Fruit fly (Drosophila melanogaster) whole organism, embryonic: ENCODE data around the gene CheA75a.

ENCODE experiments used
- BEAF-32 ChIP-seq: fragments of 200-800 bp; sonication (Bioruptor generic); optimal IDR thresholded peaks from 3 replicates; lab custom pipeline; 2017; ENCODE audit warnings: missing biosample characterization, missing genetic modification characterization, mild to moderate bottlenecking, moderate library complexity, missing genetic modification reagents
- CG10147 ChIP-seq: fragments of 200-800 bp; sonication (Bioruptor generic); optimal IDR thresholded peaks from 2 replicates; lab custom pipeline; 2019; ENCODE audit warnings: missing biosample characterization, mild to moderate bottlenecking, missing genetic modification characterization, moderate library complexity
- CG12219 ChIP-seq: fragments of 200-800 bp; sonication (Bioruptor generic); optimal IDR thresholded peaks from 3 replicates; lab custom pipeline; 2018; ENCODE audit warnings: missing biosample characterization, mild to moderate bottlenecking, missing genetic modification characterization
- CG13287 ChIP-seq: fragments of 200-800 bp; sonication (Bioruptor generic); IDR thresholded peaks from 2 replicates; pipeline ENCODE4 v1.3.6; 2022; ENCODE audit warnings: missing biosample characterization, missing genetic modification characterization; ENCODE audit not compliant: partially characterized antibody
- CG13424 ChIP-seq: fragments of 200-800 bp; sonication (Bioruptor generic); optimal IDR thresholded peaks from 2 replicates; lab custom pipeline; 2019; ENCODE audit warnings: missing biosample characterization, mild to moderate bottlenecking, missing genetic modification characterization, moderate library complexity
- CG13624 ChIP-seq: fragments of 200-800 bp; sonication (Bioruptor generic); optimal IDR thresholded peaks from 2 replicates; lab custom pipeline; 2016; ENCODE audit warnings: missing biosample characterization, missing genetic modification characterization
- CG15514 ChIP-seq: fragments of 200-800 bp; sonication (Bioruptor generic); optimal IDR thresholded peaks from 3 replicates; lab custom pipeline; 2017; ENCODE audit warnings: missing biosample characterization, missing genetic modification characterization, mild to moderate bottlenecking, moderate library complexity, missing genetic modification reagents
- CG17359 ChIP-seq: fragments of 200-800 bp; sonication (Bioruptor generic); optimal IDR thresholded peaks from 3 replicates; lab custom pipeline; 2018; ENCODE audit warnings: missing biosample characterization, mild to moderate bottlenecking, missing genetic modification characterization, moderate library complexity
- CG1792 ChIP-seq: fragments of 200-800 bp; sonication (Bioruptor generic); optimal IDR thresholded peaks from 2 replicates; lab custom pipeline; 2016; ENCODE audit warnings: missing biosample characterization, missing genetic modification characterization
- CG2116 ChIP-seq: fragments of 200-800 bp; sonication (Bioruptor generic); optimal IDR thresholded peaks from 3 replicates; lab custom pipeline; 2018; ENCODE audit warnings: missing biosample characterization, mild to moderate bottlenecking, missing genetic modification characterization
- CG3726 ChIP-seq: fragments of 200-800 bp; sonication (Bioruptor generic); IDR thresholded peaks from 3 replicates; pipeline ENCODE4, ENCODE4 v1.3.6; 2022; ENCODE audit warnings: missing biosample characterization, missing genetic modification characterization
- CG4282 ChIP-seq: fragments of 200-800 bp; sonication (Bioruptor generic); optimal IDR thresholded peaks from 2 replicates; lab custom pipeline; 2016; ENCODE audit warnings: missing biosample characterization, missing genetic modification characterization
- CG4617 ChIP-seq: fragments of 200-800 bp; sonication (Bioruptor generic); optimal IDR thresholded peaks from 3 replicates; lab custom pipeline; 2016; ENCODE audit warnings: missing biosample characterization, missing genetic modification characterization, borderline replicate concordance
- CG5245 ChIP-seq: fragments of 200-800 bp; sonication (Bioruptor generic); optimal IDR thresholded peaks from 3 replicates; lab custom pipeline; 2016; ENCODE audit warnings: missing biosample characterization, missing genetic modification characterization
- CG7987 ChIP-seq: fragments of 200-800 bp; sonication (Bioruptor generic); optimal IDR thresholded peaks from 2 replicates; lab custom pipeline; 2018; ENCODE audit warnings: missing biosample characterization, mild to moderate bottlenecking, missing genetic modification characterization, moderate library complexity
- CG8290 ChIP-seq, 3 experiments: fragments of 200-800 bp; sonication (Bioruptor generic); optimal IDR thresholded peaks; 2 replicates each; lab custom pipeline; 2016 to 2019; ENCODE audit warnings: missing biosample characterization in 3 of 3, missing genetic modification characterization in 3 of 3, mild to moderate bottlenecking in 2 of 3, moderate library complexity in 1 of 3
- Ets97D ChIP-seq: fragments of 200-800 bp; sonication (Bioruptor generic); optimal IDR thresholded peaks from 3 replicates; lab custom pipeline; 2016; ENCODE audit warnings: missing biosample characterization, missing genetic modification characterization
- Gug ChIP-seq: fragments of 200-800 bp; sonication (Bioruptor generic); IDR thresholded peaks from 4 replicates; pipeline ENCODE4 v1.3.6; 2022; ENCODE audit warnings: missing biosample characterization, missing genetic modification characterization
- HmgZ ChIP-seq: fragments of 200-800 bp; sonication (Bioruptor generic); optimal IDR thresholded peaks from 2 replicates; lab custom pipeline; 2018; ENCODE audit warnings: missing biosample characterization, mild to moderate bottlenecking, missing genetic modification characterization
- Hr39 ChIP-seq: fragments of >200 bp; optimal IDR thresholded peaks from 2 replicates; lab custom pipeline; 2017
- Lhr ChIP-seq: fragments of 200-800 bp; sonication (Bioruptor generic); optimal IDR thresholded peaks from 3 replicates; lab custom pipeline; 2017; ENCODE audit warnings: mild to moderate bottlenecking, missing biosample characterization, missing genetic modification reagents, missing genetic modification characterization
- Nf-YC ChIP-seq: fragments of 200-800 bp; optimal IDR thresholded peaks from 3 replicates; lab custom pipeline; 2019; ENCODE audit warnings: missing biosample characterization, mild to moderate bottlenecking, missing genetic modification characterization, moderate library complexity
- Ravus ChIP-seq: fragments of 200-800 bp; sonication (Bioruptor generic); IDR thresholded peaks from 2 replicates; pipeline ENCODE4 v1.3.6; 2022; ENCODE audit warnings: missing biosample characterization, missing genetic modification characterization
- Rfx ChIP-seq: fragments of 200-800 bp; sonication (Bioruptor generic); IDR thresholded peaks from 2 replicates; pipeline ENCODE4 v1.3.6; 2022; ENCODE audit warnings: missing biosample characterization, missing genetic modification characterization
- Sry-δ ChIP-seq: fragments of 200-800 bp; sonication (Bioruptor generic); optimal IDR thresholded peaks from 2 replicates; lab custom pipeline; 2016; ENCODE audit warnings: missing biosample characterization, missing genetic modification characterization
- Vsx1 ChIP-seq: fragments of 200-800 bp; sonication (Bioruptor generic); optimal IDR thresholded peaks from 2 replicates; lab custom pipeline; 2017; ENCODE audit warnings: missing biosample characterization, mild to moderate bottlenecking, missing genetic modification characterization, missing genetic modification reagents
- Xrp1 ChIP-seq: fragments of 200-800 bp; sonication (Bioruptor generic); IDR thresholded peaks from 2 replicates; pipeline ENCODE4 v1.3.6; 2022; ENCODE audit warnings: missing biosample characterization, missing genetic modification characterization
- ash1 ChIP-seq: fragments of 200-800 bp; sonication (Bioruptor generic); optimal IDR thresholded peaks from 2 replicates; lab custom pipeline; 2018; ENCODE audit warnings: missing biosample characterization, mild to moderate bottlenecking, missing genetic modification characterization
- ato ChIP-seq: fragments of 200-800 bp; sonication (Bioruptor generic); IDR thresholded peaks from 2 replicates; pipeline ENCODE4 v1.3.6; 2022; ENCODE audit warnings: missing biosample characterization, missing genetic modification characterization; ENCODE audit not compliant: partially characterized antibody
- caup ChIP-seq: fragments of 200-800 bp; sonication (Bioruptor generic); optimal IDR thresholded peaks from 3 replicates; lab custom pipeline; 2017; ENCODE audit warnings: missing biosample characterization, mild to moderate bottlenecking, missing genetic modification characterization, moderate library complexity; ENCODE audit not compliant: severe bottlenecking
- ci ChIP-seq: fragments of 200-800 bp; sonication (Bioruptor generic); IDR thresholded peaks from 3 replicates; pipeline ENCODE4 v1.3.6; 2022; ENCODE audit warnings: missing biosample characterization, missing genetic modification characterization
- emc ChIP-seq: fragments of 200-800 bp; sonication (Bioruptor generic); optimal IDR thresholded peaks from 2 replicates; lab custom pipeline; 2016; ENCODE audit warnings: missing biosample characterization, missing genetic modification characterization
- ems ChIP-seq: fragments of 200-800 bp; sonication (Bioruptor generic); optimal IDR thresholded peaks from 3 replicates; lab custom pipeline; 2016; ENCODE audit warnings: missing biosample characterization, missing genetic modification characterization
- eve ChIP-seq, 2 experiments: fragments of >200 bp; optimal IDR thresholded peaks; 2 replicates each; lab custom pipeline; 2017; ENCODE audit warnings: missing biosample characterization in 2 of 2, missing genetic modification characterization in 2 of 2
- fd3F ChIP-seq: fragments of 200-800 bp; sonication (Bioruptor generic); optimal IDR thresholded peaks from 2 replicates; lab custom pipeline; 2018; ENCODE audit warnings: missing biosample characterization, mild to moderate bottlenecking, missing genetic modification characterization, moderate library complexity
- fru ChIP-seq: fragments of >200 bp; optimal IDR thresholded peaks from 2 replicates; lab custom pipeline; 2017
- inv ChIP-seq: fragments of 200-800 bp; sonication (Bioruptor generic); IDR thresholded peaks from 2 replicates; pipeline ENCODE4 v1.3.6; 2022; ENCODE audit warnings: missing biosample characterization, missing genetic modification characterization; ENCODE audit not compliant: partially characterized antibody
- ken ChIP-seq: fragments of 200-800 bp; sonication (Bioruptor generic); IDR thresholded peaks from 3 replicates; pipeline ENCODE4 v1.3.6; 2022; ENCODE audit warnings: missing biosample characterization, missing genetic modification characterization
- lov ChIP-seq, 2 experiments: fragments of 200-800 bp in 1 of 2; fragments of >200 bp in 1 of 2; sonication (Bioruptor generic) in 1 of 2; IDR thresholded peaks in 1 of 2; optimal IDR thresholded peaks in 1 of 2; 2 replicates in 1 of 2; 3 replicates in 1 of 2; pipeline versions ENCODE4 v1.3.6 to Lab custom; 2017 to 2022; ENCODE audit warnings: missing biosample characterization in 1 of 2, missing genetic modification characterization in 1 of 2
- nom ChIP-seq: fragments of 200-800 bp; sonication (Bioruptor generic); optimal IDR thresholded peaks from 2 replicates; lab custom pipeline; 2017; ENCODE audit warnings: missing biosample characterization, missing genetic modification characterization, mild to moderate bottlenecking, moderate library complexity, missing genetic modification reagents
- pfk ChIP-seq: fragments of 200-800 bp; sonication (Bioruptor generic); optimal IDR thresholded peaks from 2 replicates; lab custom pipeline; 2018; ENCODE audit warnings: missing biosample characterization, mild to moderate bottlenecking, missing genetic modification characterization, moderate library complexity
- prd ChIP-seq, 3 experiments: fragments of >200 bp in 2 of 3; fragments of 200-800 bp in 1 of 3; sonication (Bioruptor generic) in 1 of 3; optimal IDR thresholded peaks in 2 of 3; IDR thresholded peaks in 1 of 3; 2 replicates in 2 of 3; 3 replicates in 1 of 3; pipeline versions ENCODE4 v1.3.6 to Lab custom; 2017 to 2022; ENCODE audit warnings: missing biosample characterization in 1 of 3, missing genetic modification characterization in 1 of 3
- sc ChIP-seq, 3 experiments: fragments of >200 bp in 2 of 3; fragments of 200-800 bp in 1 of 3; sonication (Bioruptor generic) in 1 of 3; optimal IDR thresholded peaks; 2 replicates in 2 of 3; 3 replicates in 1 of 3; lab custom pipeline; 2017; ENCODE audit warnings: mild to moderate bottlenecking in 1 of 3, missing biosample characterization in 1 of 3, missing genetic modification characterization in 1 of 3, missing genetic modification reagents in 1 of 3
- schlank ChIP-seq: fragments of 200-800 bp; sonication (Bioruptor generic); optimal IDR thresholded peaks from 2 replicates; lab custom pipeline; 2018; ENCODE audit warnings: missing biosample characterization, mild to moderate bottlenecking, missing genetic modification characterization
- sima ChIP-seq: fragments of 200-800 bp; sonication (Bioruptor generic); optimal IDR thresholded peaks from 2 replicates; lab custom pipeline; 2016; ENCODE audit warnings: missing biosample characterization, missing genetic modification characterization
- sna ChIP-seq: fragments of 200-800 bp; sonication (Bioruptor generic); IDR thresholded peaks from 2 replicates; pipeline ENCODE4 v1.3.6; 2022; ENCODE audit warnings: missing biosample characterization, missing genetic modification characterization; ENCODE audit not compliant: partially characterized antibody
- tap ChIP-seq: fragments of 200-800 bp; optimal IDR thresholded peaks from 3 replicates; lab custom pipeline; 2019; ENCODE audit warnings: missing biosample characterization, mild to moderate bottlenecking, missing genetic modification characterization, moderate library complexity
- wor ChIP-seq: fragments of 200-800 bp; sonication (Bioruptor generic); IDR thresholded peaks from 2 replicates; pipeline ENCODE4 v1.3.6; 2022; ENCODE audit warnings: missing biosample characterization, missing genetic modification characterization

CheA75a gene

dm6 chr3L:18238568-18238967, 13.3 kb upstream of the CheA75a start (continued):
- TF ChIP-seq HmgZ (tag; lab: Kevin White, UChicago) (no peak), pfk (no peak), Xrp1 (peak; percentile 84), CG4617 (GFP tag; lab: Kevin White, UChicago) (peak; percentile 6), ato (GFP tag; lab: Robert Waterston, UW) (no peak), ems (GFP tag; lab: Kevin White, UChicago) (peak; percentile 50), lov (optimal IDR thresholded peaks at IDR 0.05; lab: Kevin White, UChicago) (no peak), lov (GFP tag; IDR thresholded peaks at IDR 0.05; lab: Robert Waterston, UW) (no peak), Ravus (GFP tag; lab: Robert Waterston, UW) (no peak), Vsx1 (GFP tag; lab: Kevin White, UChicago) (peak; percentile 12), schlank (tag; lab: Kevin White, UChicago) (no peak), CG13287 (GFP tag; lab: Robert Waterston, UW) (no peak), caup (GFP tag; lab: Kevin White, UChicago) (peak; percentile 2), CG10147 (peak; percentile 26), BEAF-32 (no peak), CG13624 (GFP tag; lab: Kevin White, UChicago) (no peak), ash1 (GFP tag; lab: Kevin White, UChicago) (no peak), Ets97D (GFP tag; lab: Kevin White, UChicago) (no peak), CG1792 (GFP tag; lab: Kevin White, UChicago) (no peak), Nf-YC (tag; lab: Kevin White, UChicago) (no peak), emc (GFP tag; lab: Kevin White, UChicago) (no peak), CG13424 (tag; lab: Kevin White, UChicago) (peak; percentile 84), inv (no peak), wor (GFP tag; lab: Robert Waterston, UW) (peak; percentile 64), CG15514 (no peak), CG17359 (peak; percentile 69), ken (0 out of 3 replicates have a peak, but pooled peaks have one; percentile 58), fru (lab: Kevin White, UChicago) (no peak), Gug (peak; percentile 12; the same call in 1 of the 4 replicates), CG4282 (GFP tag; lab: Kevin White, UChicago) (no peak), CG3726 (GFP tag; lab: Robert Waterston, UW) (no peak), Sry-δ (GFP tag; lab: Kevin White, UChicago) (no peak), sna (GFP tag; lab: Robert Waterston, UW) (no peak), tap (peak; percentile 66), CG7987 (no peak), Rfx (GFP tag; lab: Robert Waterston, UW) (no peak), sima (GFP tag; lab: Kevin White, UChicago) (no peak), fd3F (GFP tag; lab: Kevin White, UChicago) (no peak), Hr39 (lab: Kevin White, UChicago) (no peak), eve (GFP tag; optimal IDR thresholded peaks at IDR 0.05; lab: Kevin White, UChicago) (peak in 1 of 2 experiments; percentile 86), nom (peak; percentile 46), prd (optimal IDR thresholded peaks at IDR 0.05; lab: Kevin White, UChicago) (no peak), prd (GFP tag; IDR thresholded peaks at IDR 0.05; lab: Robert Waterston, UW) (peak; percentile 74; the same call in 2 of the 3 replicates), sc (optimal IDR thresholded peaks at IDR 0.05; lab: Kevin White, UChicago) (no peak), sc (GFP tag; optimal IDR thresholded peaks at IDR 0.05; lab: Kevin White, UChicago) (peak; percentile 70), CG2116 (GFP tag; lab: Kevin White, UChicago) (peak; percentile 34), CG12219 (peak; percentile 74), ci (peak; percentile 69; the same call in 2 of the 3 replicates), CG8290 (GFP tag; optimal IDR thresholded peaks at IDR 0.05; lab: Kevin White, UChicago) (peak; percentile 58), CG8290 (tag; optimal IDR thresholded peaks at IDR 0.05; lab: Kevin White, UChicago) (no peak), Lhr (GFP tag; lab: Kevin White, UChicago) (peak; percentile 72), CG5245 (GFP tag; lab: Kevin White, UChicago) (peak; percentile 58)
